Worm (Caenorhabditis elegans): Measurements from ENCODE around the gene mstr-2.

ce11 chrIII:4448029-4448428 lies 20.9 kb upstream of the mstr-2 start:
- TF ChIP-seq ztf-22 (GFP tag; optimal IDR thresholded peaks at IDR 0.05) (no peak), K11D2.4 (GFP tag; IDR thresholded peaks at IDR 0.05) (no peak), ztf-28 (GFP tag; IDR thresholded peaks at IDR 0.05) (no peak), ama-1 (optimal IDR thresholded peaks at IDR 0.05) (no peak), ama-1 (GFP tag; optimal IDR thresholded peaks at IDR 0.05) (no peak), pha-4 (tag; optimal IDR thresholded peaks at IDR 0.05) (no peak), F23B12.7 (tag; optimal IDR thresholded peaks at IDR 0.05; ENCODE audit: insufficient read depth) (no peak)
